Worm (Caenorhabditis elegans) whole organism, L1 larva: ENCODE data around the gene wdr-54.

Experiments
- C16A3.4 ChIP-seq: fragments of 150-350 bp; optimal IDR thresholded peaks from 2 replicates; lab custom pipeline; 2014; ENCODE audit warnings: missing biosample characterization, missing genetic modification characterization
- aha-1 ChIP-seq: fragments of 150-350 bp; optimal IDR thresholded peaks from 2 replicates; lab custom pipeline; 2014; ENCODE audit warnings: missing biosample characterization, missing genetic modification characterization
- alr-1 ChIP-seq: fragments of 200-800 bp; sonication (Bioruptor generic); optimal IDR thresholded peaks from 2 replicates; lab custom pipeline; 2018; ENCODE audit warnings: borderline replicate concordance, mild to moderate bottlenecking, missing genetic modification characterization, missing compliant biosample characterization
- ceh-90 ChIP-seq: sonication (generic microtip); optimal IDR thresholded peaks from 2 replicates; lab custom pipeline; 2016; ENCODE audit warnings: missing genetic modification characterization, missing compliant biosample characterization
- dsc-1 ChIP-seq: sonication (generic microtip); optimal IDR thresholded peaks from 2 replicates; lab custom pipeline; 2016; ENCODE audit warnings: mild to moderate bottlenecking, missing genetic modification characterization, missing compliant biosample characterization
- efl-1 ChIP-seq, 4 experiments: fragments of 150-350 bp; optimal IDR thresholded peaks in 3 of 4; peaks in 1 of 4; 1 replicate in 1 of 4; 2 replicates in 3 of 4; lab custom pipeline; 2014; ENCODE audit warnings: missing biosample characterization in 2 of 4, missing genetic modification characterization in 2 of 4, missing genetic modification reagents in 2 of 4
- efl-3 ChIP-seq: fragments of 200-800 bp; sonication (Bioruptor generic); optimal IDR thresholded peaks from 2 replicates; lab custom pipeline; 2018; ENCODE audit warnings: mild to moderate bottlenecking, missing genetic modification characterization, missing compliant biosample characterization
- elt-2 ChIP-seq: sonication (generic microtip); optimal IDR thresholded peaks from 2 replicates; lab custom pipeline; 2016; ENCODE audit warnings: missing genetic modification characterization, mild to moderate bottlenecking, inconsistent platforms, missing compliant biosample characterization, missing genetic modification reagents
- fkh-4 ChIP-seq: sonication (generic microtip); optimal IDR thresholded peaks from 2 replicates; lab custom pipeline; 2016; ENCODE audit warnings: missing compliant biosample characterization, missing genetic modification characterization, borderline replicate concordance
- grh-1 ChIP-seq: fragments of 200-800 bp; sonication (Bioruptor generic); IDR thresholded peaks from 2 replicates; pipeline ENCODE4 v1.3.6; 2022; ENCODE audit warnings: missing genetic modification reagents, missing genetic modification characterization, missing compliant biosample characterization
- isw-1 ChIP-seq: fragments of 200-800 bp; sonication (Bioruptor generic); IDR thresholded peaks from 2 replicates; pipeline ENCODE4 v1.3.6; 2022; ENCODE audit warnings: missing genetic modification characterization, missing compliant biosample characterization
- jun-1 ChIP-seq: fragments of 150-350 bp; optimal IDR thresholded peaks from 2 replicates; lab custom pipeline; 2014; ENCODE audit warnings: missing biosample characterization, missing genetic modification reagents, missing genetic modification characterization
- lin-14 ChIP-seq: fragments of 200-800 bp; sonication (Bioruptor generic); optimal IDR thresholded peaks from 2 replicates; lab custom pipeline; 2018; ENCODE audit warnings: mild to moderate bottlenecking, missing genetic modification characterization, moderate library complexity, missing compliant biosample characterization
- lin-15B ChIP-seq: fragments of 150-350 bp; sonication (generic microtip); optimal IDR thresholded peaks from 3 replicates; lab custom pipeline; 2014; ENCODE audit warnings: missing biosample characterization, missing genetic modification characterization
- lin-35 ChIP-seq, 2 experiments: fragments of 150-350 bp; optimal IDR thresholded peaks; 2 replicates each; lab custom pipeline; 2014; ENCODE audit warnings: missing biosample characterization in 2 of 2, missing genetic modification characterization in 2 of 2, missing genetic modification reagents in 2 of 2
- lsy-2 ChIP-seq, 2 experiments: fragments of 150-350 bp; optimal IDR thresholded peaks; 2 replicates each; lab custom pipeline; 2014; ENCODE audit warnings: missing biosample characterization in 2 of 2, missing genetic modification characterization in 2 of 2
- mab-9 ChIP-seq: fragments of 200-800 bp; sonication (Bioruptor generic); IDR thresholded peaks from 2 replicates; pipeline ENCODE4 v1.3.6; 2022; ENCODE audit warnings: missing genetic modification reagents, missing genetic modification characterization, missing compliant biosample characterization
- mef-2 ChIP-seq: fragments of 150-350 bp; optimal IDR thresholded peaks from 2 replicates; lab custom pipeline; 2014; ENCODE audit warnings: missing biosample characterization, missing genetic modification characterization
- mep-1 ChIP-seq: fragments of 150-350 bp; optimal IDR thresholded peaks from 2 replicates; lab custom pipeline; 2014; ENCODE audit warnings: missing biosample characterization, missing genetic modification characterization
- nhr-11 ChIP-seq: fragments of 150-350 bp; optimal IDR thresholded peaks from 2 replicates; lab custom pipeline; 2014; ENCODE audit warnings: missing biosample characterization, missing genetic modification characterization
- nhr-20 ChIP-seq: sonication (generic microtip); optimal IDR thresholded peaks from 2 replicates; lab custom pipeline; 2016; ENCODE audit warnings: mild to moderate bottlenecking, missing genetic modification characterization, missing compliant biosample characterization
- nhr-71 ChIP-seq: sonication (generic microtip); optimal IDR thresholded peaks from 2 replicates; lab custom pipeline; 2016; ENCODE audit warnings: mild to moderate bottlenecking, missing genetic modification characterization, moderate library complexity, missing compliant biosample characterization
- nhr-76 ChIP-seq: sonication (generic microtip); optimal IDR thresholded peaks from 2 replicates; lab custom pipeline; 2017; ENCODE audit warnings: missing biosample characterization, missing genetic modification characterization
- nhr-85 ChIP-seq: sonication (generic microtip); peaks from one replicate; lab custom pipeline; 2016; ENCODE audit warnings: missing genetic modification characterization, inconsistent platforms, missing compliant biosample characterization
- nhr-90 ChIP-seq: sonication (generic microtip); optimal IDR thresholded peaks from 2 replicates; lab custom pipeline; 2016; ENCODE audit warnings: mild to moderate bottlenecking, missing genetic modification characterization, missing compliant biosample characterization; ENCODE audit not compliant: poor library complexity
- pqm-1 ChIP-seq: sonication (generic microtip); optimal IDR thresholded peaks from 3 replicates; lab custom pipeline; 2017; ENCODE audit warnings: missing biosample characterization, missing genetic modification characterization
- snu-23 ChIP-seq: sonication (generic microtip); optimal IDR thresholded peaks from 2 replicates; lab custom pipeline; 2016; ENCODE audit warnings: missing genetic modification characterization, missing compliant biosample characterization
- swsn-7 ChIP-seq: sonication (generic microtip); optimal IDR thresholded peaks from 2 replicates; lab custom pipeline; 2016; ENCODE audit warnings: missing genetic modification characterization, missing compliant biosample characterization
- tlp-1 ChIP-seq: fragments of 150-350 bp; optimal IDR thresholded peaks from 2 replicates; lab custom pipeline; 2014; ENCODE audit warnings: missing biosample characterization, missing genetic modification characterization
- unc-86 ChIP-seq: sonication (generic microtip); optimal IDR thresholded peaks from 2 replicates; lab custom pipeline; 2016; ENCODE audit warnings: missing genetic modification characterization, missing compliant biosample characterization
- unc-98 ChIP-seq: fragments of 200-800 bp; sonication (Bioruptor generic); IDR thresholded peaks from 2 replicates; pipeline ENCODE4 v1.3.6; 2022; ENCODE audit warnings: missing genetic modification characterization, missing compliant biosample characterization
- vab-15 ChIP-seq: sonication (generic microtip); optimal IDR thresholded peaks from 2 replicates; lab custom pipeline; 2017; ENCODE audit warnings: missing genotype, mild to moderate bottlenecking, missing genetic modification characterization, missing compliant biosample characterization
- zip-4 ChIP-seq: fragments of 200-800 bp; sonication (Bioruptor generic); optimal IDR thresholded peaks from 2 replicates; lab custom pipeline; 2018; ENCODE audit warnings: mild to moderate bottlenecking, missing genetic modification characterization, moderate library complexity, missing compliant biosample characterization

The wdr-54 gene

DNA sequence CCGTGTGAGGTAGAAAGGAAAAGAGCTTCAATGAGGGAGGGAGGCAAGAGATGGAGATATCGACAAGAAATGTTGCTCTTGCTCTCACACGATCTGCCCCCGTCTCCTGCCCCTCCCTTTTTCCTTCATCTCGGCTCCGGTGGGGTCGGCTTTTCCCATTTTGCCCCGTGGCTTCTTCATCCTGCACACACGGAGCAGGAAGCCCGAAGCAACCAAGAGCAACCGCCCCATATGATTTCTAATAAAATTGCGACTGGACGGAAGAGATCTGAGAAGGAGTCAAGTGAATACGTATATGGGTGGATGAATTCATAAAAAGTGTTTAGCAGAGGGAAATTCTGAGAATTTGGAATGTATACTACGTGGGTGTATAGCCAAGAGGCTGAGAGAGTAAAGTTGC lies 15.9 kb downstream of the wdr-54 start (continued):
- TF ChIP-seq lin-35 (GFP tag; optimal IDR thresholded peaks at IDR 0.05; lab: Kevin White, UChicago): peak in 1 of 2 experiments; percentile 3

ce11 chrX:845443-845842 lies 16.7 kb downstream of the wdr-54 start:
- TF ChIP-seq nhr-85 (tag; lab: Kevin White, UChicago) (no peak), swsn-7 (tag; lab: Kevin White, UChicago) (no peak), dsc-1 (tag; lab: Kevin White, UChicago) (peak; percentile 90), fkh-4 (tag; lab: Kevin White, UChicago) (peak; percentile 89), aha-1 (tag; lab: Kevin White, UChicago) (no peak)

DNA sequence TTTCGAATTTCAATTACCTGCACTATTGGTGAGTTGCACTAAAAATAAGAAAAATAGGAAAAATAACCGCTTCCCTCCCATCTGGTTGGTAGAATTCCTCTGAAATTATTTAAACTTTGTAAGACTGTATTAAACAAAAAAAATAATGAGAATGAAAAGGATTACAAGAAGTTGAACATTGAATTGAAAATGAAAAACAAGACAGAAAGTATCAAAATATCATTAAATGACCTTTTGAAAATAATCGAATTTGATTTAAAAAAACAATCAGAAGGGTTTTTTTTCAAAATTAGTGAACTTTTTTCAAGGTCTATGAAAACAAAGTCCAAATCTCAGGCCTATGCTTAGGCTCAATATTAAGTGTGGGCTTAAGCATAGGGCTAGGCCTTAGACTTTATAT lies 22.7 kb downstream of the wdr-54 start, which contains the start of gene igcm-1:
Gene igcm-1, minus strand, starts transcription at position 101 of the 400 bp plus-strand sequence.
- no peak for TF ChIP-seq vab-15
- TF ChIP-seq isw-1 (GFP tag; lab: Robert Waterston, UW): no peak
- no peak for TF ChIP-seq nhr-90 (tag; lab: Kevin White, UChicago)
- no peak for TF ChIP-seq lsy-2 (tag; optimal IDR thresholded peaks at IDR 0.05; lab: Kevin White, UChicago)
- TF ChIP-seq efl-1 (optimal IDR thresholded peaks at IDR 0.05; lab: Kevin White, UChicago): no peak
- TF ChIP-seq efl-1 (GFP tag; optimal IDR thresholded peaks at IDR 0.05 in 1 of 2; lab: Kevin White, UChicago): no peak
- TF ChIP-seq jun-1 (tag; lab: Kevin White, UChicago): no peak
- TF ChIP-seq mab-9 (GFP tag; lab: Robert Waterston, UW): no peak
- TF ChIP-seq nhr-71 (tag; lab: Kevin White, UChicago): no peak
- TF ChIP-seq, all 84 proteins: peak for 0

DNA sequence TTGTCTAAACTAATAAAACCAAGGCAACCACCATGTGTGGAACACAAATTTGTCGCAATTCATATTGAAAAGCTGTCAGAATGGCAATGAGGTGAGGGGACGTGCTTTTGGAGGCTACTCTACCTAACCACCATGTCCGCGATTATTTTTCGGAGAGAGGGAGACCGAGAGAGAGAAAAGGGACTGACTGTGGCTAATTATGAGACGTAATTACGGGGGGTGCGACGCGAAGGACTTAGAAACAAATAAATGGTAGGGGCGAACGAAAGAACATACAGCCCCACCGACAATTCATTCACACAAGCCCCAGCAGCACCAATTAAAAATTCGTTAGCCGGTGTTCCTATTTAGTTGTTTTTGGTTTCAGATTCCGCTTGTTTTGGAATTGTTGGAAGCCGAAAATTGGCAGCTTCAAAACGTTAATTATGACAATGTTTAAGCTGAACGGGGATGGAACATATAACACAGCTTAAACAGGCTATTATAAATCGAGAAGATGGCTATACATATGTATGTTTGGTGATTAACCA lies 24.1 kb downstream of the wdr-54 start:
- TF ChIP-seq pqm-1 (tag; lab: Kevin White, UChicago) (no peak), lin-15B (tag; lab: Kevin White, UChicago) (no peak), C16A3.4 (tag; lab: Kevin White, UChicago) (no peak), alr-1 (tag; lab: Kevin White, UChicago) (no peak), mef-2 (no peak), nhr-76 (tag; lab: Kevin White, UChicago) (no peak), nhr-90 (tag; lab: Kevin White, UChicago) (no peak), dsc-1 (tag; lab: Kevin White, UChicago) (no peak), efl-3 (GFP tag; lab: Kevin White, UChicago) (no peak), grh-1 (GFP tag; lab: Robert Waterston, UW) (no peak), swsn-7 (tag; lab: Kevin White, UChicago) (no peak)

DNA sequence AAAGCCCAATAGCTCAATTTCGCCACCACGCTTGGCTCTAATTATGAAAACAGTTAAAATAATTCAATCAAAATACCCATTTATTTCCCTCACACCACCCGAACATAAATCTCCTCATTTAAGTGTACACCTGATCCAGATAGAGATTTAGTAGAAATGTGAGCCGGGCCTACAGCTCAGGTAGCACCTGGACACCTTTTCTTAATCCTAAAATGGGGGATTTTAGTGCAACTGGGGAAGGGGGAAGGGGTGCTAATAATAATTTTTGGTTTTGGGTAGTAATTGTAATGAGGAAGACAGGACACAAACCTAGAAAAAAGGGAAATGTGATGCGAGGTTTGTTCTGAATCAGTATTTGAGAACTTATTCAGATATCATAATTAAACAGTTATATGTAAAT lies 24.9 kb downstream of the wdr-54 start:
- TF ChIP-seq nhr-11 (tag; lab: Kevin White, UChicago): no peak
- no peak for TF ChIP-seq grh-1 (GFP tag; lab: Robert Waterston, UW)
- no peak for TF ChIP-seq tlp-1 (tag; lab: Kevin White, UChicago)
- TF ChIP-seq zip-4 (GFP tag; lab: Kevin White, UChicago): no peak
- no peak for TF ChIP-seq lin-14 (GFP tag; lab: Kevin White, UChicago)
- no peak for TF ChIP-seq aha-1 (tag; lab: Kevin White, UChicago)
- TF ChIP-seq efl-3 (GFP tag; lab: Kevin White, UChicago): no peak
- no peak for TF ChIP-seq snu-23 (GFP tag; lab: Kevin White, UChicago)
- TF ChIP-seq efl-1 (optimal IDR thresholded peaks at IDR 0.05; lab: Kevin White, UChicago): no peak
- no peak for TF ChIP-seq efl-1 (GFP tag; optimal IDR thresholded peaks at IDR 0.05 in 1 of 2; lab: Kevin White, UChicago)
- no peak for TF ChIP-seq nhr-20 (tag; lab: Kevin White, UChicago)
- no peak for TF ChIP-seq ceh-90 (tag; lab: Kevin White, UChicago)
- no peak for TF ChIP-seq unc-86 (tag; lab: Kevin White, UChicago)
- TF ChIP-seq mep-1 (tag; lab: Kevin White, UChicago): no peak
- no peak for TF ChIP-seq elt-2 (tag; lab: Kevin White, UChicago)
- TF ChIP-seq unc-98: no peak
